Fruit fly (Drosophila melanogaster): Measurements from ENCODE around the gene Tep2.

Tep2 gene

DNA sequence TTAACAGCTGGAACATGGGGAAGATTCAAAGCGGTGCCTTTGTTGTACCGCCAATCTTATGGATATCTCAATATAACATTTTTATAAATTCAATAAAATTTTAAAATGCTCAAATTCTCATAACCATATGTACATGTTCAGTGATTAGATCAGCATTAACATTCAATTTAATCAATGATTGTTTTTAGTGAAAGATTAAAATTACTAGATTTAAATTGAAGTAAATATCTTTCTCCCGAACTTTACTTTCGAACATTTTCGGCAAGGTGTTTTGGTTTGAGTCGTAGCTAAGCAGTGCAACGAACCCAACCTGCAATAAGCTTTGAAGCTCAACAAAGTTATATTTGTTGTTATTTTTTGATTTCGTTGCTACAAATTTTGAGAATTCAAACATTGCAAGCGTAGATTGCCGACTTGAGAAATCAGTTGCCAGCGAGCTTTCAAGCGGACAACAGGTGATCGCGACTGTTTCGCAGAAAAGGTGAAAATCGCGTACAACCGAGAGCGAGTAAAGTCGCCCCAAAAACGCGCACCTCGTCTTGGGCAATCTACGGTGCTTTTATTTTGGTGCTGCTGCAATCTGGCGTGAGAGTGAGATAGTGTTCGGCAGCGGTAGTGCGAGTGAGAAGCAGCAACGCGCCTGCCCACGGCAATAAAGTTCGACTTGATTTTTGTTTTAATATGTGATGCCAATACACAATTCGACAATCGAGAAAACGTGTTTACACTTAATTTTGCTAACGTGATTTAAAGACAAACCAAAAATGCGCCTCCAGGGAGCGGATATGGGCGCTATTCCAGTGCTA is 1.2 kb upstream of the Tep2 start, which contains the start of gene Tep3:
Tep3 (plus strand) TSS at position 423 of the 806 bp plus-strand sequence.
- no peak for TF ChIP-seq noc (tag; optimal IDR thresholded peaks at IDR 0.05)

DNA sequence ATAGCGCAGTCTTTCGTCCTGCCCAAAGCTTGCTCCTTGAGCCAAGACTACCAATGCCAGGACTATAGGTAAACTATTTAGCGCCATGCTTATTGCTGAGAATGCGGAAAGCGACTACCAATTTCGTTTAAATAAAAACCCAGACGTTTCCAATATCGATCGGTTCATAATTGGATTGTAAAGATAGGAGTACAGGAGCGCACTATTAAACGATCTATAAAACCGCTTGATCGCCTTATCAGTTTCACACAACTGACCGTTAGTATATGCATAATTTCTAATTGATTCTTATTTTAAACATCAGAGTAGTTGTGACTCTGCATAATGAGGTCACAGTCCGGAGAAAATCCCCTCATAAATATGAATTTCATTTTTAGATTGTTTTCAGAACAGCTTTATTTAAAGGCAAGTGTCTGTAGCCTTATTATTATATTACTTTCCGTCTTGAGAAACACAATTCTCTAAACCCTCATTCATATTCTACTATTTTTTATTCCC is 8.8 kb downstream of the Tep2 start, which contains the start of the genes CG7025 and CG43235:
CG7025 (minus strand) TSS at position 101 of the 498 bp plus-strand sequence.
CG43235 (plus strand) TSS at position 448 of the 498 bp plus-strand sequence.
- TF ChIP-seq noc (tag; optimal IDR thresholded peaks at IDR 0.05) = no peak

DNA sequence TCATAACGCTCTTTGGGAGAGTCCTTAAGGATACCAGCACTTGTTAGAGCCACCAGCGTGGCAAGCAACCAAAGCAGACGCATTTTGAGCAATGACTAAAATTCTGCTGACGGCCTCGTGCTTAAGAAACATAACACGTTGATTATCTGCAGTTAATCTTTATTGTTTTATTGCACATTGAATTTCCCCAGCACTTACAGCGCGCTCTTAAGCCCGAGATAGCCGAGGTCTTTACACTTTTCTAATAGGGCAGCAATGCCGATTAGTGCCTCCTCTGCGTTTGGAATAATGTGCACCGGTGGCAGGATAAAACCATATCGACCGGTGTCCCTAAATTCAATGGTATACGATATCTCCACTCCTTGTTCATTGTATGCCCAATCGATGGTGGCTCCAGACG is 10.4 kb downstream of the Tep2 start, which contains the start of gene CG18585:
CG18585 (minus strand) TSS at position 101 of the 400 bp plus-strand sequence.
- TF ChIP-seq noc (tag; optimal IDR thresholded peaks at IDR 0.05) = no peak

DNA sequence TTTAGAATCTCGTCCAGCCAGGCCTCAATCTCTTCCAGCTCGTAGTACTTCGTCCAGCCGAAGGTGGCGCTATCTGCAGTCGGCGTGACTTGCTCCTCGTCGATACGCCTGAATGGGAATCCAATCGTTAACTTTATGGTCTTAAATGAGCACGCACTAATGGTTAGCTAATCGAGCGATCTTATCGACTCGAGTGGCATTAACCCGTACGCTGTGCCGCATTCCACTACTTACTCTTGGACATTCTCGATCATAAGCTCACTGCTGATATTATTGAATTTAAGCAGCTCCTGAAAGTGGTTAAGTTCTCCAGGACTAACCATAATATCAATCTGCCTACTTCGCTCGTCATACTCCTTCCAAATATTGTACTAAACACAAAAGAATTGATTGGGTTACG is 11.0 kb downstream of the Tep2 start:
- TF ChIP-seq noc (tag; optimal IDR thresholded peaks at IDR 0.05) = no peak

DNA sequence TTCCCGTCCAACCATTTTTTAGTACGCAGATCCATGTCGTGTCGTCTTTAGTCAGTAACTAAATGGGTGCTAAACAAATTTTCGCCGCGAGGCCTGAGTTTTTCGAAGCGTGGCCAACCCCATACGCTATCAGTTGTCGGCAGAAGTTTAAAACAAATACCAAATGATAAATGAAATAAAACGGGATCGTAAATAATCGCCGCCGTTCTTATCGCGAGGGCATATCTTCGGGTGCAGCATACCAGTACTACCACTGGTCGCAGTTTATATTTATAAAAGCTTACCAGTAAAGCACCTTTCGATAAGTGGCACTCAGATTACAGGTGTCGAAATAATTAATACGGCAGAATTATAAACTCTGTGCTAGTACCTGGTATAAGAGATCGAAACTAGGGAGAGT is 16.1 kb downstream of the Tep2 start:
- TF ChIP-seq noc (tag; optimal IDR thresholded peaks at IDR 0.05) = peak; percentile 51

DNA sequence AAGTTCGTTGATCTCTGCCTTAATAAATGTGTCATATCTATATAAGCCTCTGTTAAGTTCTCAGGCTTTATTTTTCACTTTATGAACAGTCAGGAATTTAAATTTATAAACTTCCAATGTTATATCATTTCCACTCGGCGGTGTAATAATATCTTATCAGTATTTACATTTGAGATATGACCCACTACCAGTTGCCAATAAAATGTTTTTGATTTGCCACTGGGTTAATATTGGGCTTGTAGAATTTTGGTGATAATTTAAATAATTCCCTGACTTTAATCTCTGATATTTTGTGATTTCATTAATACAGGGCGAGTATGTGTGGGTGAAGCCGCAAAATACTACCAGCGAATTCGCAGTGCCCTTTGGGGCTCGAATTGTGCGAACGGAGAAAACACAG is 21.1 kb downstream of the Tep2 start:
- no peak for TF ChIP-seq noc (tag; optimal IDR thresholded peaks at IDR 0.05)

DNA sequence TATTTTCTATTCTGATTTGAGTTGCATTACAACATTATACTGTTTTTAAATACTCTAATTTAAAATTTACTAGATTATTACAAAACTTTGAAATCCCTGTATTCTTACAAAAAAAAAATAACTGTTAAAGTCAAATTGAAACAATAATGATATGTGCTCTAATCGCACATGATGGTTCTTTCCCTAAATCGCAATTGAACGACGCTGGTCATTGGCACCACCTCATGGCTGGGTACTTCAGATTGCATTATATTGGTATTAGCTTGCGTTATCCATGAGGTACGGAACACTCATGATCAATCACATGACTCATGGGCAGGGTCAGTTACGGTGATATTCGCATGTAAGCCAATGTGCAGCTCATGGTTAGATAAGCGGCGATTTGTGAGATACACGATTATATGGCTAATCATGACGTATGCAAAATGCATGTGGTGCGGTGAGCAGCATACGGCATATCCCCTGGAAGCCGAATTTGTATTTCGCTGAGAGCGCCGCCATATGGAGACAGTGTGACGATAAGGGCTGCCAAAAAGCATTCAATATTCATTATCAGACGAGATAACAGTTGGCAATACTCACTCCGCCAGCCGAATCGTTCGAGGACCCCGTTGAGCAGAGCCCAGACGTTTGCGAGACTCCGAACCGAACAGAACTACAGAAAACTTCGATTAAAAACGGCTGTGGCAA is 23.2 kb downstream of the Tep2 start:
- TF ChIP-seq noc (tag; optimal IDR thresholded peaks at IDR 0.05) = peak; percentile 33

DNA sequence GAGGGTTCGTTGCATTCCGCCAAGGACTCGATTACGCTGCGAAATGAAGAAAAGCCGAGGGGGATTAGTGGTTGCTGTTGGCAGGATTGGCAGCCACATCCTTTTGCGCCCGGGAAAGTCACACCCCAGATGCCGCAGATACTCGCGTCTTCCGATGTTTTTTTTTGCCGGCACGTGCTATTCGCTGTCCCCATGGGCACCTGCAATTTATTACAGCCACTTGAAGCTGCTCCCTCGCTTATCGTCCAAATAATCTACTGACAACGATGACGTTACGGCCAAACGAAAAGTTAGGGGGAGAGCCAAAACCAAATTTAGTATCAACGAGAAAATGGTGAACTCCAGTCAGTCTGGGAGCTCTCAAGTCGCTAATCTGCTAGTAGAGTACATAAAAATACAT is 24.4 kb downstream of the Tep2 start:
- no peak for TF ChIP-seq noc (tag; optimal IDR thresholded peaks at IDR 0.05)

DNA sequence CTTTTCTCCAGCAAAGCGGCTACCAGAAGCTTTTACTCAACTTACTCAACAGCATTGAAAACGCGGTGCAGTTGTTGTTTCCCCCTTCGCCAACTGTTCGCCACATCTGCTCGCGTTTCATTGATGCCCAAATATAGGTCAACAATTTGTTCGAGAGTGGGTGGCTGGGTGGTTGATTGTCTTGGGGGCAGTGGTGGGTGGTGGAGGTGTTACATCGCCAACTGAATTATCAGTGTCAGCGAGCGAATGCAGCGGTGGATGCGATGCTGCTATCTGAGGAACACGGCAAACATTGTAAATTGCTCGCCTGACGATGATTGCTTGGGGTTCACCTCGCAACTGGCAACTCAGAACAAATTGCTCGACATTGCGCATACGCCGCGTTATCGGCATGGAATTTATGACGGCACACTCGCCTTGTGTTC is 25.6 kb downstream of the Tep2 start:
- TF ChIP-seq noc (tag; optimal IDR thresholded peaks at IDR 0.05) = no peak

DNA sequence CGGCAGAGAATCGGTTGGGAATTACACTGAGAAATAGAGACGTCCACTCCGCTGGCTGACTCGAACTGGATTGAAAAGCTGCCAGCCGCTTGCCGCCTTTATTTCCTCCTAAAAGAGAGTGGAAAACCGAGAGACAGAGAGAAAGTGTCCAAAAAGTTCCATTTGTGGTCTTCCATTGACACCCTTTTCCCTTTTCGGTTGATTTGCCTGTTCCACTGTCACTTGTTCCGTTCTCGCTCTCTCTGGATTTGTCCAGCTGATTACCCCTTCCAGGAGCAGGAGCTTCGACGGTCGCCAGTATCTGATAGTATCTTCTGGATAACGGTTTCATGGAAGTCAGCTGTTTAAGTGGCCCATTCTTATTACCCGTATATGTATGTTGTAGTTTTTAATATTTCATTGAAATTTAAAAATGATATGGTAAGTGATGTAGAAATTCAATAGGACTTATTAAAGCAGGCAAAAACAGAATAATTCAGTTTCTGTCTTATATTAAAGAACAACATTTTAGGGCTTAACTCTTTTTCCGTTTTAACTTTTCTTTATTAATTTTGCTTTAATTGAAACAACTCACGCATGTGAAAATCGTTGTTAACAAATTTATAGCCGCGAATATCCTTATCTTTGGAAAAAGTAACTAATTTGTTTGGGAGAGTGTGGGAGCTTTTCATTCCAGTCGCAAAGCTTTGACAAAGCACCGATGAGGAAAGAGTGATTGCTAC is 26.2 kb downstream of the Tep2 start, which contains the start of gene Slob:
Slob (minus strand) TSS at position 51 of the 722 bp plus-strand sequence.
- TF ChIP-seq noc (tag; optimal IDR thresholded peaks at IDR 0.05) = no peak

DNA sequence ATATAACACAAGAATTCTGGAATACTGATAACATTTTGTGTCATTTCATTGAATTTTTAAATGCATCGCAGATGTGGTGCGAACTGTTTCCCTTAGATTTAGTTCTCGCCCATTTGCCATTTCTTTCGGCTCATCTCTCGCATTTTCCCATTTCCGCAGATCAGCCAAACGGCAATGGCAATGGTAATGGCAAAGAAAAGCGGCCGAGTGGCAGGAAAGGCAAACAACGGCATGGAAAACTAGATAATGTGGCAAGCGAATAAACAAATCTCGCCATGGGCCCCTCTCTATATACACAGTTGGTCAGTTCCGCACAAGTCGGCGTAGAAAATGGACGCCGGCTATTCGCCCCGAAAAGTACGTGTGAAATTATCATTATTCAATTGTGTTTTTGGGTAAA is 35.7 kb downstream of the Tep2 start, which contains the start of gene Myo28B1:
Myo28B1 (plus strand) TSS at position 301 of the 400 bp plus-strand sequence.
- TF ChIP-seq noc (tag; optimal IDR thresholded peaks at IDR 0.05) = no peak

DNA sequence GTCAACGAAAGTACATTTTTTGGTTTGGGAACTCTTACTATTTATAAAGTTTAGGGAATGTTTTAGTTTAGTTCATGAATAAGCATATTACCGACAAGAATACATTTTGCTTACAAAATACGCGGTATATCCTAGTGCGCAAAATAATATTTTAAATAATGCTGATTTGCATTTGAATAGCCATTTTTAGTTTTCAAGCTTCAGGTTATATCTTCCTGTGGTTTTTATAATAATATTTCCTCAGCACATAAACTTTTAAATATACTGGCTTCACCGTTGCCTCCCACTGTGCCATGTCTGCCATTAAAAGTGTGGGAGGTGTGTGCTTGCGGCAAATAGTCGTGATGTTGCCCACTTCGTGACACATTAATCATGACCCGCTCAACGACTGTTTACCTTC is 41.3 kb downstream of the Tep2 start:
- TF ChIP-seq noc (tag; optimal IDR thresholded peaks at IDR 0.05) = no peak

DNA sequence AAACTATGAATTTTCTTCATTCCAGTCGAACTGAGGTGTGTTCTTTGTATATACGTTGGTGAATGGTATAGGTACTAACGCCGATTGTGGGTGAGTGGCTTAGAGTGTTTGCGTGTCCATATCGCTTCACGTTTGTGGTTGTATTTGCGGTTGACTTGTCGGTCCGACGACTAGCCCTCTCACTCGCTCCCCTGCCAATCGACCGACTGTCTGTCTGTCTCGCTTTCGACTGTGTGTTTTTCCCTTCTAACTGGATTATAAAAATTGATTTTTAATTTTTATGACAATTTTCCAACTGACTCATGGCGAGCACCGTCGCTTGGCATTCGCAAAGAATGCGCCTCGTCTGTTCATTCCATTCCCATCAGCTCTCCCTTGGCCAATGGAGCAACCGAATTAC is 41.8 kb downstream of the Tep2 start:
- TF ChIP-seq noc (tag; optimal IDR thresholded peaks at IDR 0.05) = no peak
